Fruit fly (Drosophila melanogaster) whole organism, embryonic: Measurements from ENCODE around the gene CG7518.

Source experiments
- Abd-B ChIP-seq: fragments of 200-800 bp; sonication (Bioruptor generic); optimal IDR thresholded peaks from 2 replicates; lab custom pipeline; 2018; ENCODE audit warnings: missing biosample characterization, mild to moderate bottlenecking, missing genetic modification characterization, moderate library complexity
- Bteb2 ChIP-seq: fragments of 200-800 bp; sonication (Bioruptor generic); optimal IDR thresholded peaks from 2 replicates; lab custom pipeline; 2016; ENCODE audit warnings: missing biosample characterization, missing genetic modification characterization
- CG10321 ChIP-seq: fragments of 200-800 bp; sonication (Bioruptor generic); IDR thresholded peaks from 2 replicates; pipeline ENCODE4 v1.3.6; 2022; ENCODE audit warnings: missing biosample characterization, missing genetic modification characterization
- CG10543 ChIP-seq: fragments of 200-800 bp; sonication (Bioruptor generic); optimal IDR thresholded peaks from 3 replicates; lab custom pipeline; 2017; ENCODE audit warnings: missing biosample characterization, mild to moderate bottlenecking, missing genetic modification characterization, moderate library complexity
- CG14441 ChIP-seq: fragments of 200-800 bp; sonication (Bioruptor generic); IDR thresholded peaks from 2 replicates; pipeline ENCODE4 v1.3.6; 2022; ENCODE audit warnings: missing biosample characterization, missing genetic modification characterization
- CG17328 ChIP-seq: fragments of 200-800 bp; sonication (Bioruptor generic); IDR thresholded peaks from 2 replicates; pipeline ENCODE4 v1.3.6; 2022; ENCODE audit warnings: missing biosample characterization, missing genetic modification characterization
- CG3281 ChIP-seq: fragments of 200-800 bp; sonication (Bioruptor generic); optimal IDR thresholded peaks from 3 replicates; lab custom pipeline; 2017; ENCODE audit warnings: missing biosample characterization, mild to moderate bottlenecking, missing genetic modification characterization
- CG3995 ChIP-seq: fragments of 200-800 bp; sonication (Bioruptor generic); optimal IDR thresholded peaks from 3 replicates; lab custom pipeline; 2016; ENCODE audit warnings: missing biosample characterization, missing genetic modification characterization
- Doc2 ChIP-seq: fragments of 200-800 bp; sonication (Bioruptor generic); IDR thresholded peaks from 2 replicates; pipeline ENCODE4 v1.3.6; 2022; ENCODE audit warnings: missing biosample characterization, missing genetic modification characterization
- Fer1 ChIP-seq: fragments of 200-800 bp; sonication (Bioruptor generic); optimal IDR thresholded peaks from 2 replicates; lab custom pipeline; 2017; ENCODE audit warnings: missing biosample characterization, mild to moderate bottlenecking, missing genetic modification characterization
- MESR4 ChIP-seq: fragments of 200-800 bp; sonication (Bioruptor generic); optimal IDR thresholded peaks from 2 replicates; lab custom pipeline; 2018; ENCODE audit warnings: missing biosample characterization, mild to moderate bottlenecking, missing genetic modification characterization, moderate library complexity
- Mad ChIP-seq: fragments of 200-800 bp; sonication (Bioruptor generic); optimal IDR thresholded peaks from 2 replicates; lab custom pipeline; 2016; ENCODE audit warnings: missing biosample characterization, missing genetic modification characterization
- Usf ChIP-seq: fragments of 200-800 bp; sonication (Bioruptor generic); optimal IDR thresholded peaks from 2 replicates; lab custom pipeline; 2017; ENCODE audit warnings: missing genotype, missing biosample characterization, missing genetic modification characterization
- amos ChIP-seq: fragments of 200-800 bp; sonication (Bioruptor generic); IDR thresholded peaks from 2 replicates; pipeline ENCODE4 v1.3.6; 2022; ENCODE audit warnings: missing biosample characterization, missing genetic modification characterization; ENCODE audit not compliant: partially characterized antibody
- ase ChIP-seq: fragments of 200-800 bp; sonication (Bioruptor generic); IDR thresholded peaks from 3 replicates; pipeline ENCODE4 v1.3.6; 2022; ENCODE audit warnings: missing biosample characterization, missing genetic modification characterization
- dpn ChIP-seq, 2 experiments: fragments of 200-800 bp; sonication (Bioruptor generic); optimal IDR thresholded peaks; 3 replicates each; lab custom pipeline; 2016; ENCODE audit warnings: missing biosample characterization in 2 of 2, missing genetic modification characterization in 2 of 2
- emc ChIP-seq: fragments of 200-800 bp; sonication (Bioruptor generic); optimal IDR thresholded peaks from 2 replicates; lab custom pipeline; 2016; ENCODE audit warnings: missing biosample characterization, missing genetic modification characterization
- gsb ChIP-seq: fragments of 200-800 bp; sonication (Bioruptor generic); IDR thresholded peaks from 2 replicates; pipeline ENCODE4 v1.3.6; 2022; ENCODE audit warnings: missing biosample characterization, missing genetic modification characterization
- kni ChIP-seq: fragments of 200-800 bp; sonication (Bioruptor generic); optimal IDR thresholded peaks from 3 replicates; lab custom pipeline; 2017; ENCODE audit warnings: mild to moderate bottlenecking, missing biosample characterization, missing genetic modification reagents, missing genetic modification characterization
- mam ChIP-seq: fragments of 200-800 bp; sonication (Bioruptor generic); optimal IDR thresholded peaks from 3 replicates; lab custom pipeline; 2016; ENCODE audit warnings: missing biosample characterization, missing genetic modification characterization
- shn ChIP-seq: fragments of 200-800 bp; sonication (Bioruptor generic); optimal IDR thresholded peaks from 3 replicates; lab custom pipeline; 2016; ENCODE audit warnings: missing biosample characterization, missing genetic modification characterization
- sr ChIP-seq: fragments of 200-800 bp; sonication (Bioruptor generic); IDR thresholded peaks from 3 replicates; pipeline ENCODE4 v1.3.6; 2022; ENCODE audit warnings: missing biosample characterization, missing genetic modification characterization
- vfl ChIP-seq: fragments of 200-800 bp; sonication (Bioruptor generic); optimal IDR thresholded peaks from 2 replicates; lab custom pipeline; 2016; ENCODE audit warnings: missing biosample characterization, missing genetic modification characterization
- z ChIP-seq: fragments of 200-800 bp; sonication (Bioruptor generic); IDR thresholded peaks from 3 replicates; pipeline ENCODE4 v1.3.6; 2022; ENCODE audit warnings: missing biosample characterization, missing genetic modification characterization

Gene CG7518

DNA sequence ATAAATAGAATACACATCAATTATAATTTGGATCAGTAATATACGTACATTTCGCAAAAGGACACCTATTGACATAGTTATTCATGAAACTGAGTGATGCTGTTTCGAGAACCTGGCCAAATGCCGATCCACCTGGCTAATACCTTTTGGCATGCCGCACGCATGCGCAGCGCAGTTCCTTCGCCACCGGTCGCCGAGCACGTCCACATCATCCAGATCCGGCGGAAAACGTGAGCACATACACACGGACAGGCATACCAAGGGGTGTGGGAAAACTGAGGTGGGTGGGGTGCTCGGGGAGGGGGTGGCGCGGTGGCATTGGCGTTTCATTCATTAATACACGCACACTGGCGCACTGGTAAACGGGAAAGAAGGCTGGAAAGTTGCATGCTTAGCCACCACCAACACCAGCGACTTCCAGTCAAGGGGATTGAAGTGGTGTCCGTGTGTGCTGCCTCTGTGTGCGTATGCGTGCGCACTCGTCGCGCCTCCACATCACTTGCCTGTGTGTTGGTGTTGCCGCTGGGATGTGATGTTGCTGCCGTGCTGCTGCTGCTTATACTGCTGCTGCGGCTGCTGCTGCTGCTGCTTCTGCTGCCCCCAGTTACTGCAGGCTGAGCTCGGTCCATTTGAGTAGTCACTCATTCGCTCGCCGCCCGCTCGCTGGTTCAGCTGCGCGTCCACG lies 59.4 kb downstream of the CG7518 start, which contains the start of gene sim (continued):
- TF ChIP-seq CG10543 (GFP tag; lab: Kevin White, UChicago): no peak
- TF ChIP-seq z (GFP tag; lab: Robert Waterston, UW): peak; percentile 72; the same call in 2 of the 3 replicates
- no peak for TF ChIP-seq CG3281 (GFP tag; lab: Kevin White, UChicago)
- no peak for TF ChIP-seq CG10321 (GFP tag; lab: Robert Waterston, UW)
- TF ChIP-seq Usf: no peak
- no peak for TF ChIP-seq vfl (GFP tag; lab: Kevin White, UChicago)
- no peak for TF ChIP-seq Fer1
- TF ChIP-seq gsb (GFP tag; lab: Robert Waterston, UW): peak; percentile 32; the same call in 1 of the 2 replicates
- peak; percentile 16 for TF ChIP-seq kni (GFP tag; lab: Kevin White, UChicago)
- no peak for TF ChIP-seq MESR4
- no peak for TF ChIP-seq ase (GFP tag; lab: Robert Waterston, UW)
- TF ChIP-seq Mad: no peak
- TF ChIP-seq mam (GFP tag; lab: Kevin White, UChicago): no peak
- 0 out of 2 replicates have a peak, but pooled peaks have one; percentile 24 for TF ChIP-seq CG17328
- no peak for TF ChIP-seq emc
- 0 out of 3 replicates have a peak, but pooled peaks have one; percentile 12 for TF ChIP-seq sr (GFP tag; lab: Robert Waterston, UW)
- no peak for TF ChIP-seq Doc2 (GFP tag; lab: Robert Waterston, UW)
- TF ChIP-seq CG14441 (GFP tag; lab: Robert Waterston, UW): no peak
- TF ChIP-seq dpn (GFP tag; optimal IDR thresholded peaks at IDR 0.05; lab: Kevin White, UChicago): no peak
- TF ChIP-seq amos (GFP tag; lab: Robert Waterston, UW): no peak
- no peak for TF ChIP-seq Abd-B (GFP tag; lab: Kevin White, UChicago)
- no peak for TF ChIP-seq Bteb2 (GFP tag; lab: Kevin White, UChicago)
- no peak for TF ChIP-seq shn (GFP tag; lab: Kevin White, UChicago)
- TF ChIP-seq CG3995: no peak
